Fruit fly (Drosophila melanogaster) Kc167 (cell line): Measurements from ENCODE around the gene CG3123.

Experiments used
- Myc ChIP-seq: fragments of >200 bp; optimal IDR thresholded peaks from 2 replicates; lab custom pipeline; 2017; ENCODE audit warnings: missing external identifiers
- Sin3A ChIP-seq: fragments of >200 bp; optimal IDR thresholded peaks from 2 replicates; lab custom pipeline; 2018; ENCODE audit warnings: missing external identifiers
- h ChIP-seq: fragments of >200 bp; optimal IDR thresholded peaks from 3 replicates; lab custom pipeline; 2018; ENCODE audit warnings: missing external identifiers
- insv ChIP-seq: fragments of >200 bp; optimal IDR thresholded peaks from 3 replicates; lab custom pipeline; 2018; ENCODE audit warnings: missing external identifiers
- psq ChIP-seq: fragments of >200 bp; optimal IDR thresholded peaks from 2 replicates; lab custom pipeline; 2017; ENCODE audit warnings: missing external identifiers
- ttk ChIP-seq: sonication (Bioruptor generic); optimal IDR thresholded peaks from 2 replicates; lab custom pipeline; 2017; ENCODE audit warnings: missing external identifiers

dm6 chr2L:2806190-2806763, 19.0 kb downstream of the CG3123 start:
- TF ChIP-seq psq (lab: Kevin White, UChicago) (no peak), insv (lab: Kevin White, UChicago) (no peak), ttk (lab: Kevin White, UChicago) (no peak), Sin3A (lab: Kevin White, UChicago) (no peak), h (no peak), Myc (lab: Kevin White, UChicago) (no peak)
